Worm (Caenorhabditis elegans): Measurements from ENCODE around the gene T14B4.1.

T14B4.1 gene

ce11 chrII:6750929-6751328 is 14.2 kb downstream of the T14B4.1 start, which contains the start of gene F41G3.20:
Gene F41G3.20 (minus strand): TSS chrII:6751029.
- TF ChIP-seq tra-4 (tag; optimal IDR thresholded peaks at IDR 0.05) (no peak), ets-7 (tag; optimal IDR thresholded peaks at IDR 0.05) (no peak), F13C5.2 (tag; optimal IDR thresholded peaks at IDR 0.05) (no peak), ama-1 (optimal IDR thresholded peaks at IDR 0.05) (no peak), sea-1 (GFP tag; conservative IDR thresholded peaks at IDR 0.05) (no peak), hnd-1 (tag; optimal IDR thresholded peaks at IDR 0.05) (no peak), aly-1 (tag; optimal IDR thresholded peaks at IDR 0.05) (no peak)

ce11 chrII:6752027-6752426 is 15.3 kb downstream of the T14B4.1 start, which contains the start of gene F41G3.19:
Gene F41G3.19 (minus strand): TSS chrII:6752127.
- TF ChIP-seq F13C5.2 (tag; optimal IDR thresholded peaks at IDR 0.05) (no peak), tbx-11 (GFP tag; IDR thresholded peaks at IDR 0.05) (no peak), hmbx-1 (tag; optimal IDR thresholded peaks at IDR 0.05) (no peak), sea-1 (GFP tag; conservative IDR thresholded peaks at IDR 0.05) (no peak), hmg-4 (GFP tag; optimal IDR thresholded peaks at IDR 0.05) (no peak), pes-1 (GFP tag; IDR thresholded peaks at IDR 0.05) (no peak), B0310.2 (tag; optimal IDR thresholded peaks at IDR 0.05) (no peak), ama-1 (optimal IDR thresholded peaks at IDR 0.05) (no peak), aly-1 (tag; optimal IDR thresholded peaks at IDR 0.05) (no peak), scrt-1 (GFP tag; IDR thresholded peaks at IDR 0.05) (no peak), hnd-1 (tag; optimal IDR thresholded peaks at IDR 0.05) (no peak), ceh-13 (GFP tag; optimal IDR thresholded peaks at IDR 0.05) (no peak), tra-4 (tag; optimal IDR thresholded peaks at IDR 0.05) (no peak), flt-1 (GFP tag; IDR thresholded peaks at IDR 0.05) (no peak)

DNA sequence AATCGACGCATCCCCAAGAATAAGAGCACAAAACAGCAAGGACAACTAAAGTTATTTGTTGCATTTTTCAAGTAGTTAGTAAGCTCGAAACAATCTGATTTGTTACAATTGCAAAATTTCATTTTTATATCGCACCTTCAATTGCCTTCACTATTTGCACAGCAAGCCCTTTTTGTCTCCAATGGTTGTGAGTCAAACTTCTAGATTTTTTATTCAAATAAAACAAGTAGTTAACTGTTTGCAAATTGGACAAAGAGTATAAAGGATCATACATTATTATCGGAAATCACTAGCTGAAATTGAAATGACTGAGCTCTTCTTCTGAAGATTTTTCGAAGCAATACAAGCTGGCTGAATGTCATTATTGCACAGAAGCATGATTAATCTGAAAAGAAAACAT is 16.1 kb downstream of the T14B4.1 start, which contains the start of gene F41G3.21:
Gene F41G3.21 (minus strand): TSS at position 101 of the 400 bp plus-strand sequence.
- TF ChIP-seq B0310.2 (tag; optimal IDR thresholded peaks at IDR 0.05) (no peak), sea-1 (GFP tag; conservative IDR thresholded peaks at IDR 0.05) (no peak), hmbx-1 (tag; optimal IDR thresholded peaks at IDR 0.05) (no peak), tra-4 (tag; optimal IDR thresholded peaks at IDR 0.05) (no peak), ama-1 (optimal IDR thresholded peaks at IDR 0.05) (no peak), ets-7 (tag; optimal IDR thresholded peaks at IDR 0.05) (no peak), tbx-11 (GFP tag; IDR thresholded peaks at IDR 0.05) (no peak), tbx-37 (GFP tag; conservative IDR thresholded peaks at IDR 0.05) (no peak), aly-1 (tag; optimal IDR thresholded peaks at IDR 0.05) (no peak), F13C5.2 (tag; optimal IDR thresholded peaks at IDR 0.05) (no peak), ceh-13 (GFP tag; optimal IDR thresholded peaks at IDR 0.05) (no peak), pes-1 (GFP tag; IDR thresholded peaks at IDR 0.05) (no peak), hmg-4 (GFP tag; optimal IDR thresholded peaks at IDR 0.05) (no peak), ceh-36 (tag; optimal IDR thresholded peaks at IDR 0.05) (no peak), flt-1 (GFP tag; IDR thresholded peaks at IDR 0.05) (no peak), scrt-1 (GFP tag; IDR thresholded peaks at IDR 0.05) (no peak)

- TF ChIP-seq pes-1 (GFP tag; IDR thresholded peaks at IDR 0.05) (no peak), flt-1 (GFP tag; IDR thresholded peaks at IDR 0.05) (no peak), aly-1 (tag; optimal IDR thresholded peaks at IDR 0.05) (no peak), tbx-37 (GFP tag; conservative IDR thresholded peaks at IDR 0.05) (no peak), tbx-11 (GFP tag; IDR thresholded peaks at IDR 0.05) (no peak), ama-1 (optimal IDR thresholded peaks at IDR 0.05) (no peak)
Measured at ce11 chrII:6754671-6755224, 18.0 kb downstream of the T14B4.1 start, which contains the start of the genes srx-95 and fis-1. Gene srx-95 (minus strand): TSS chrII:6754771. Gene fis-1 (plus strand): TSS chrII:6755174.

ce11 chrII:6756232-6756631 is 19.5 kb downstream of the T14B4.1 start, which contains the start of gene F41G3.3:
Gene F41G3.3 (plus strand): TSS chrII:6756532.
- no peak for TF ChIP-seq hnd-1 (tag; optimal IDR thresholded peaks at IDR 0.05)
- TF ChIP-seq sea-1 (GFP tag; conservative IDR thresholded peaks at IDR 0.05), result no peak
- no peak for TF ChIP-seq tbx-37 (GFP tag; conservative IDR thresholded peaks at IDR 0.05)
- no peak for TF ChIP-seq scrt-1 (GFP tag; IDR thresholded peaks at IDR 0.05)
- no peak for TF ChIP-seq F13C5.2 (tag; optimal IDR thresholded peaks at IDR 0.05)
- TF ChIP-seq flt-1 (GFP tag; IDR thresholded peaks at IDR 0.05), result no peak
- TF ChIP-seq tra-4 (tag; optimal IDR thresholded peaks at IDR 0.05), result no peak
- no peak for TF ChIP-seq ama-1 (optimal IDR thresholded peaks at IDR 0.05)
- TF ChIP-seq B0310.2 (tag; optimal IDR thresholded peaks at IDR 0.05), result no peak
- TF ChIP-seq hmbx-1 (tag; optimal IDR thresholded peaks at IDR 0.05), result no peak
- no peak for TF ChIP-seq hmg-4 (GFP tag; optimal IDR thresholded peaks at IDR 0.05)

- no peak for TF ChIP-seq tra-4 (tag; optimal IDR thresholded peaks at IDR 0.05)
- TF ChIP-seq flt-1 (GFP tag; IDR thresholded peaks at IDR 0.05), result no peak
- no peak for TF ChIP-seq tbx-11 (GFP tag; IDR thresholded peaks at IDR 0.05)
- TF ChIP-seq hmbx-1 (tag; optimal IDR thresholded peaks at IDR 0.05), result no peak
- TF ChIP-seq aly-1 (tag; optimal IDR thresholded peaks at IDR 0.05), result no peak
- TF ChIP-seq F13C5.2 (tag; optimal IDR thresholded peaks at IDR 0.05), result no peak
- no peak for TF ChIP-seq ets-7 (tag; optimal IDR thresholded peaks at IDR 0.05)
- no peak for TF ChIP-seq tbx-37 (GFP tag; conservative IDR thresholded peaks at IDR 0.05)
- TF ChIP-seq ama-1 (optimal IDR thresholded peaks at IDR 0.05), result no peak
- TF ChIP-seq hmg-4 (GFP tag; optimal IDR thresholded peaks at IDR 0.05), result no peak
- no peak for TF ChIP-seq sea-1 (GFP tag; conservative IDR thresholded peaks at IDR 0.05)
- TF ChIP-seq B0310.2 (tag; optimal IDR thresholded peaks at IDR 0.05), result no peak
- no peak for TF ChIP-seq scrt-1 (GFP tag; IDR thresholded peaks at IDR 0.05)
- no peak for TF ChIP-seq pes-1 (GFP tag; IDR thresholded peaks at IDR 0.05)
Measured at ce11 chrII:6764734-6765133, 28.0 kb downstream of the T14B4.1 start, which contains the start of gene nlp-50. Gene nlp-50 (plus strand): TSS chrII:6765034.

DNA sequence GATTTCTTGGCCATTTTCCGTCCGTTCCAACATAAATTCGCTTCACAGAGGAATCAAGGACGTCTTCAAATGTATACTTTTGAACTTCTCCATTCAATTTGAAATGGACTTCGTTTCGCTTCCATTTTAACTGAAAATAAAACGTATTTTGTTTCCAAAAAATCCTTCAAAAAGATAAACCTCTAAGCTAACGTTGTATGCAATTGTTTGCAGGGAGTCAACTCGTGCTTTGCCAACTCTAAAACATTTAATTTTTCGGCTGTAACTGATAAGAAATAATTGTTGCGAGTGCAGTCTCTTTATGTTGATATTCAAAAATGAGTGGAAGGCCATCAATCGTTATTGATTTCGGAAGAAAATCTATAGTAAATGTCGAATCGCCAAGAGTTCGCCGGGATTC is 31.3 kb downstream of the T14B4.1 start, which contains the start of gene F41G3.18:
Gene F41G3.18 (plus strand): TSS at position 301 of the 400 bp plus-strand sequence.
- TF ChIP-seq aly-1 (tag; optimal IDR thresholded peaks at IDR 0.05), result no peak
- no peak for TF ChIP-seq ceh-36 (tag; optimal IDR thresholded peaks at IDR 0.05)
- no peak for TF ChIP-seq sea-1 (GFP tag; conservative IDR thresholded peaks at IDR 0.05)
- TF ChIP-seq F13C5.2 (tag; optimal IDR thresholded peaks at IDR 0.05), result no peak
- TF ChIP-seq scrt-1 (GFP tag; IDR thresholded peaks at IDR 0.05), result no peak
- TF ChIP-seq tbx-37 (GFP tag; conservative IDR thresholded peaks at IDR 0.05), result no peak
- no peak for TF ChIP-seq ets-7 (tag; optimal IDR thresholded peaks at IDR 0.05)
- TF ChIP-seq ama-1 (optimal IDR thresholded peaks at IDR 0.05), result no peak
- TF ChIP-seq tra-4 (tag; optimal IDR thresholded peaks at IDR 0.05), result no peak
- no peak for TF ChIP-seq flt-1 (GFP tag; IDR thresholded peaks at IDR 0.05)
- TF ChIP-seq hmg-4 (GFP tag; optimal IDR thresholded peaks at IDR 0.05), result no peak
- TF ChIP-seq pes-1 (GFP tag; IDR thresholded peaks at IDR 0.05), result no peak
- TF ChIP-seq ceh-13 (GFP tag; optimal IDR thresholded peaks at IDR 0.05), result no peak
- TF ChIP-seq tbx-11 (GFP tag; IDR thresholded peaks at IDR 0.05), result no peak
- no peak for TF ChIP-seq hnd-1 (tag; optimal IDR thresholded peaks at IDR 0.05)
- TF ChIP-seq B0310.2 (tag; optimal IDR thresholded peaks at IDR 0.05), result no peak
- TF ChIP-seq hmbx-1 (tag; optimal IDR thresholded peaks at IDR 0.05), result no peak
